Worm (Caenorhabditis elegans) whole organism, mixed stage, embryonic: ENCODE results near the gene inx-2.

Experiments
- ces-1 ChIP-seq: fragments of 150-350 bp; optimal IDR thresholded peaks from 2 replicates; lab custom pipeline; 2014; ENCODE audit warnings: missing biosample characterization, missing genetic modification reagents, missing genetic modification characterization
- lsy-2 ChIP-seq: fragments of 150-350 bp; optimal IDR thresholded peaks from 2 replicates; lab custom pipeline; 2014; ENCODE audit warnings: missing biosample characterization, missing genetic modification characterization
- mep-1 ChIP-seq: fragments of 150-350 bp; optimal IDR thresholded peaks from 2 replicates; lab custom pipeline; 2017; ENCODE audit warnings: missing biosample characterization, missing genetic modification reagents, missing genetic modification characterization, inconsistent platforms
- nhr-12 ChIP-seq: fragments of 150-350 bp; optimal IDR thresholded peaks from 2 replicates; lab custom pipeline; 2014; ENCODE audit warnings: missing biosample characterization, missing genetic modification characterization
- nhr-237 ChIP-seq: fragments of 150-350 bp; optimal IDR thresholded peaks from 2 replicates; lab custom pipeline; 2014; ENCODE audit warnings: missing biosample characterization, missing genetic modification characterization
- nhr-28 ChIP-seq: fragments of 150-350 bp; optimal IDR thresholded peaks from 2 replicates; lab custom pipeline; 2014; ENCODE audit warnings: missing biosample characterization, missing genetic modification characterization
- unc-39 ChIP-seq: fragments of 150-350 bp; optimal IDR thresholded peaks from 2 replicates; lab custom pipeline; 2014; ENCODE audit warnings: missing biosample characterization, missing genetic modification characterization
- ztf-11 ChIP-seq: fragments of 150-350 bp; optimal IDR thresholded peaks from 2 replicates; lab custom pipeline; 2014; ENCODE audit warnings: missing biosample characterization, missing genetic modification characterization

DNA sequence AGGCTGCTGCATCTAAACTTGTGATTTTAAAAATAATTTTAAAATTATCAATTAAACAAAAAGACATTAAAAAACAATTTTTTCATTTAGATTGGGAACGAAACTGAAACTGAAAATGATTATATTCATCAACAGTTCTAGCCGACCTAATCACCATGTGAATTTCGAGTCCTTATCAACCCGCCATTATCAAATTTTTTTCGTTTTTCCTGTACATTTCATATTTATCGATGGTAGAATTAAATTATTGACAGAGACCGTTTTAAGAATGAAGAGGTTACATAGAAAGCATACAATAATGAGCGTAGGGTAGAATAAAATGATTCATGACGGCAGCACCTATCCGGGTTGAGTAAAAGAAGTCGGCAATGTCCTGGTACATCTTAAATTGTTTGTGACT, 27.7 kb upstream of the inx-2 start, which contains the start of gene asm-2:
- TF ChIP-seq ztf-11 (no peak), mep-1 (no peak), nhr-28 (tag; lab: Kevin White, UChicago) (no peak), nhr-237 (no peak), nhr-12 (tag; lab: Kevin White, UChicago) (no peak), unc-39 (tag; lab: Kevin White, UChicago) (no peak), lsy-2 (no peak), ces-1 (GFP tag; lab: Kevin White, UChicago) (no peak)
